Worm (Caenorhabditis elegans) whole organism, L4/young adult: ENCODE data around the gene srh-284.

ENCODE experiments used
- W03F9.2 ChIP-seq: fragments of 150-350 bp; optimal IDR thresholded peaks from 2 replicates; lab custom pipeline; 2014; ENCODE audit warnings: missing biosample characterization, missing genetic modification characterization
- him-1 ChIP-seq: sonication (generic microtip); optimal IDR thresholded peaks from 2 replicates; lab custom pipeline; 2016; ENCODE audit warnings: missing genotype, missing genetic modification reagents, missing genetic modification characterization, missing compliant biosample characterization

DNA sequence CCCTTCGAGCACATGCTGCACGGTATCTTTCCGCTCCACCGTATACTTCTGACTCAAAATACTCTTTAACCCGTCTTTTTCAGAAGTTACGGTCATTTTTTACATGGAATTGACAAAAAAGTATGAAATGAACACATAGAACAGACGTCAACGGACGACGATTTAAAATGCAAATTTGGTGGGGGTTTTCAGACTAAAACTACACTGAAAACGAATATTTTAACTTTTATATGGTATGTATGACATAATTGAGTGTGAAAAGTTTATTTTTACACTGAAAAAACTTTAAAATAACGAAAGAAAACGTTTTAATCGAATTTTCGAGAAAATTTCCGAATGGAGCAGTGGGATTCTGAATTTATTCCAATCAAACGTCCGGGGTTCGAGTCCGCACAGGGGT is 20.4 kb upstream of the srh-284 start, which contains the start of gene twk-36:
- TF ChIP-seq him-1 (tag; lab: Kevin White, UChicago) (no peak), W03F9.2 (tag; lab: Kevin White, UChicago) (no peak)
